Worm (Caenorhabditis elegans) whole organism, L2 larva: ENCODE measurements around the gene F33C8.2.
A peak's percentile ranks its signal among the peaks of the same experiment; 100 is the strongest.

Source experiments
- C34F6.9 ChIP-seq: fragments of 150-350 bp; optimal IDR thresholded peaks from 2 replicates; lab custom pipeline; 2014; ENCODE audit warnings: missing biosample characterization, missing genetic modification characterization
- aly-2 ChIP-seq: fragments of 150-350 bp; optimal IDR thresholded peaks from 2 replicates; lab custom pipeline; 2014; ENCODE audit warnings: missing biosample characterization, missing genetic modification characterization
- dmd-4 ChIP-seq: sonication (generic microtip); optimal IDR thresholded peaks from 2 replicates; lab custom pipeline; 2017; ENCODE audit warnings: missing biosample characterization, missing genetic modification characterization
- egl-27 ChIP-seq: sonication (generic microtip); optimal IDR thresholded peaks from 3 replicates; lab custom pipeline; 2017; ENCODE audit warnings: missing biosample characterization, missing genetic modification reagents, missing genetic modification characterization
- elt-1 ChIP-seq: fragments of 150-350 bp; optimal IDR thresholded peaks from 2 replicates; lab custom pipeline; 2014; ENCODE audit warnings: missing biosample characterization, missing genetic modification characterization
- fos-1 ChIP-seq: fragments of 150-350 bp; optimal IDR thresholded peaks from 2 replicates; lab custom pipeline; 2014; ENCODE audit warnings: missing biosample characterization, missing genetic modification characterization
- gmeb-1 ChIP-seq: fragments of 150-350 bp; optimal IDR thresholded peaks from 2 replicates; lab custom pipeline; 2014; ENCODE audit warnings: missing biosample characterization, missing genetic modification characterization
- nhr-12 ChIP-seq: fragments of 150-350 bp; optimal IDR thresholded peaks from 2 replicates; lab custom pipeline; 2014; ENCODE audit warnings: missing biosample characterization, missing genetic modification characterization
- skn-1 ChIP-seq: sonication (generic microtip); optimal IDR thresholded peaks from 2 replicates; lab custom pipeline; 2017; ENCODE audit warnings: missing biosample characterization, missing genetic modification characterization
- zag-1 ChIP-seq: fragments of 150-350 bp; optimal IDR thresholded peaks from 2 replicates; lab custom pipeline; 2014; ENCODE audit warnings: missing biosample characterization, missing genetic modification characterization

DNA sequence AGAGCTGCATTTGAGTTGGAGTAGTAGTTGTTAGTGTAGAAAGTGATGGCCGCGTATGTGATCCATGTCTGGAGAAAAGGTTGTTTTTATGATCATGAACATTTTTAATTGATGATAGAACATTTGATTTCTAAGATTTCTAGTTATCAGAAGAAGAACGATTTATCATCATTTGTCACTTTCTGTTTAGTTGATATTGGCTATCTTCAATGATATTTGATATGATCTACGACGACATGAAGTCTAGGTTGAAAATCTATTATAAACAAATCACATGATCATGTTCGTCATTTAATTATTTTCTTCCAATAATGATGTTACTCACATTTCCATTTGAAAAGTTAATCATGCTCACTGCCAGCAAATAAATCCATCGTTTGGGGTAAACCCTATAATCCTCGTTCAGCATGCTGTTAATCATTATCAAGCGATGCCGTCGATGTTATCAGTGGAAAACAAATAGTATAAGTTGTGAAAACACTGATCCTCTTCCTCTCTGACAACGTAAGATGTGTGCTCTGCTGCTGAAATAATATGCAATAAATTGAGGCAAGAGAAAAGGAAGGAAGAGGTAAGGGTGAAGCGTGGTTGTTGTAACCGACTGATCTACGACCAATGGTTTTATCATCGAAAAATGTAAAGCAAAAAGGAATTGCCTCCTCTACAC lies 15.9 kb downstream of the F33C8.2 start:
- TF ChIP-seq C34F6.9 (tag; lab: Kevin White, UChicago) (no peak), dmd-4 (tag; lab: Kevin White, UChicago) (no peak), zag-1 (tag; lab: Kevin White, UChicago) (no peak), gmeb-1 (peak; percentile 12), nhr-12 (tag; lab: Kevin White, UChicago) (no peak), fos-1 (tag; lab: Kevin White, UChicago) (peak; percentile 5), skn-1 (no peak), aly-2 (tag; lab: Kevin White, UChicago) (no peak), elt-1 (tag; lab: Kevin White, UChicago) (no peak), egl-27 (no peak)
